Worm (Caenorhabditis elegans) whole organism, young adult: ENCODE data around the gene T07A9.12.
A peak's percentile ranks its signal among the peaks of the same experiment; 100 is the strongest.

Experiments used
- B0035.1 ChIP-seq: sonication (generic microtip); optimal IDR thresholded peaks from 2 replicates; lab custom pipeline; 2016; ENCODE audit warnings: missing genetic modification characterization, mild to moderate bottlenecking, missing compliant biosample characterization, missing genotype, missing genetic modification reagents
- F10E7.11 ChIP-seq: sonication (generic microtip); optimal IDR thresholded peaks from 2 replicates; lab custom pipeline; 2017; ENCODE audit warnings: mild to moderate bottlenecking, missing genetic modification characterization, moderate library complexity, missing compliant biosample characterization
- F23B12.7 ChIP-seq: sonication (generic microtip); optimal IDR thresholded peaks from 2 replicates; lab custom pipeline; 2017; ENCODE audit warnings: missing genetic modification characterization, mild to moderate bottlenecking, missing compliant biosample characterization, antibody characterized with exemption, moderate library complexity; ENCODE audit not compliant: insufficient read depth
- F39B2.1 ChIP-seq: fragments of 200-800 bp; sonication (Bioruptor generic); IDR thresholded peaks from 2 replicates; pipeline ENCODE4 v1.3.6; 2022; ENCODE audit warnings: missing genetic modification reagents, missing genetic modification characterization, missing compliant biosample characterization
- F49E8.2 ChIP-seq: sonication (generic microtip); optimal IDR thresholded peaks from 3 replicates; lab custom pipeline; 2017; ENCODE audit warnings: missing genetic modification characterization, mild to moderate bottlenecking, missing compliant biosample characterization, antibody characterized with exemption, moderate library complexity; ENCODE audit not compliant: insufficient read depth
- Y53F4B.3 ChIP-seq: fragments of 200-800 bp; sonication (Bioruptor generic); IDR thresholded peaks from 2 replicates; pipeline ENCODE4 v1.3.6; 2022; ENCODE audit warnings: missing genetic modification reagents, missing genetic modification characterization, missing compliant biosample characterization
- Y53G8AR.9 ChIP-seq: fragments of 200-800 bp; sonication (Bioruptor generic); conservative IDR thresholded peaks from 2 replicates; pipeline ENCODE4 v1.3.6; 2022; ENCODE audit warnings: missing genetic modification reagents, missing genetic modification characterization, missing compliant biosample characterization
- Y56A3A.18 ChIP-seq: fragments of 200-800 bp; sonication (Bioruptor generic); IDR thresholded peaks from 2 replicates; pipeline ENCODE4 v1.3.6; 2022; ENCODE audit warnings: missing genetic modification reagents, missing genetic modification characterization, missing compliant biosample characterization
- Y67H2A.10 ChIP-seq: fragments of 200-800 bp; sonication (Bioruptor generic); conservative IDR thresholded peaks from 2 replicates; pipeline ENCODE4 v1.3.6; 2022; ENCODE audit warnings: missing genetic modification reagents, missing genetic modification characterization, missing compliant biosample characterization
- Y95B8A.8 ChIP-seq: fragments of 200-800 bp; sonication (Bioruptor generic); IDR thresholded peaks from 2 replicates; pipeline ENCODE4 v1.3.6; 2022; ENCODE audit warnings: missing genetic modification reagents, missing genetic modification characterization, missing compliant biosample characterization
- ZK185.1 ChIP-seq: sonication (generic microtip); optimal IDR thresholded peaks from 2 replicates; lab custom pipeline; 2016; ENCODE audit warnings: mild to moderate bottlenecking, missing genetic modification characterization, missing compliant biosample characterization; ENCODE audit not compliant: poor library complexity, severe bottlenecking
- ama-1 ChIP-seq, 3 experiments: fragments of 150-350 bp in 1 of 3; sonication (generic microtip) in 2 of 3; optimal IDR thresholded peaks; 2 replicates each; lab custom pipeline; 2014 to 2018; ENCODE audit warnings: missing biosample characterization in 2 of 3, missing genetic modification characterization in 2 of 3, missing genetic modification reagents in 2 of 3
- atf-7 ChIP-seq: sonication (generic microtip); optimal IDR thresholded peaks from 2 replicates; lab custom pipeline; 2017; ENCODE audit warnings: mild to moderate bottlenecking, missing genetic modification characterization, missing compliant biosample characterization
- attf-3 ChIP-seq: fragments of 200-800 bp; sonication (Bioruptor generic); conservative IDR thresholded peaks from 2 replicates; pipeline ENCODE4 v1.3.6; 2022; ENCODE audit warnings: missing genetic modification reagents, missing genetic modification characterization, missing compliant biosample characterization
- cebp-1 ChIP-seq, 2 experiments: fragments of 200-800 bp in 1 of 2; sonication (Bioruptor generic) in 1 of 2; sonication (generic microtip) in 1 of 2; IDR thresholded peaks in 1 of 2; optimal IDR thresholded peaks in 1 of 2; 2 replicates each; pipeline versions ENCODE4 v1.3.6 to Lab custom; 2017 to 2022; ENCODE audit warnings: missing compliant biosample characterization in 2 of 2, missing genetic modification characterization in 2 of 2, mild to moderate bottlenecking in 1 of 2, missing genetic modification reagents in 1 of 2, moderate library complexity in 1 of 2
- ceh-100 ChIP-seq: fragments of 200-800 bp; sonication (Bioruptor generic); IDR thresholded peaks from 2 replicates; pipeline ENCODE4 v1.3.6; 2022; ENCODE audit warnings: missing genetic modification reagents, missing genetic modification characterization, missing compliant biosample characterization
- dpl-1 ChIP-seq: fragments of 150-350 bp; optimal IDR thresholded peaks from 2 replicates; lab custom pipeline; 2014; ENCODE audit warnings: missing biosample characterization, missing genetic modification reagents, missing genetic modification characterization
- egl-18 ChIP-seq: fragments of 200-800 bp; sonication (Bioruptor generic); IDR thresholded peaks from 2 replicates; pipeline ENCODE4 v1.3.6; 2022; ENCODE audit warnings: missing genetic modification reagents, missing genetic modification characterization, missing compliant biosample characterization
- egl-44 ChIP-seq: fragments of 200-800 bp; sonication (Bioruptor generic); IDR thresholded peaks from 2 replicates; pipeline ENCODE4 v1.3.6; 2022; ENCODE audit warnings: missing genetic modification reagents, missing genetic modification characterization, missing compliant biosample characterization
- hlh-12 ChIP-seq: sonication (generic microtip); optimal IDR thresholded peaks from 2 replicates; lab custom pipeline; 2016; ENCODE audit warnings: missing genetic modification characterization, missing compliant biosample characterization
- hlh-26 ChIP-seq: fragments of 200-800 bp; sonication (Bioruptor generic); conservative IDR thresholded peaks from 2 replicates; pipeline ENCODE4 v1.3.6; 2022; ENCODE audit warnings: missing genetic modification reagents, missing genetic modification characterization, missing compliant biosample characterization
- hrde-1 ChIP-seq: sonication (generic microtip); optimal IDR thresholded peaks from 2 replicates; lab custom pipeline; 2016; ENCODE audit warnings: missing genetic modification characterization, mild to moderate bottlenecking, missing compliant biosample characterization, moderate library complexity, missing genotype, missing genetic modification reagents, borderline replicate concordance
- hsf-1 ChIP-seq: fragments of 200-800 bp; sonication (Bioruptor generic); IDR thresholded peaks from 2 replicates; pipeline ENCODE4 v1.3.6; 2022; ENCODE audit warnings: missing genetic modification reagents, missing genetic modification characterization, missing compliant biosample characterization
- lin-26 ChIP-seq: fragments of 200-800 bp; sonication (Bioruptor generic); IDR thresholded peaks from 2 replicates; pipeline ENCODE4 v1.3.6; 2022; ENCODE audit warnings: missing genetic modification reagents, missing genetic modification characterization, missing compliant biosample characterization
- lin-54 ChIP-seq: fragments of 200-800 bp; sonication (Bioruptor generic); optimal IDR thresholded peaks from 2 replicates; lab custom pipeline; 2018; ENCODE audit warnings: mild to moderate bottlenecking, missing genetic modification characterization, missing compliant biosample characterization
- madf-10 ChIP-seq: sonication (generic microtip); optimal IDR thresholded peaks from 2 replicates; lab custom pipeline; 2016; ENCODE audit warnings: mild to moderate bottlenecking, missing genetic modification characterization, missing compliant biosample characterization
- madf-3 ChIP-seq: fragments of 200-800 bp; sonication (Bioruptor generic); IDR thresholded peaks from 2 replicates; pipeline ENCODE4 v1.3.6; 2022; ENCODE audit warnings: missing genetic modification reagents, missing genetic modification characterization, missing compliant biosample characterization
- madf-6 ChIP-seq: fragments of 200-800 bp; sonication (Bioruptor generic); IDR thresholded peaks from 2 replicates; pipeline ENCODE4 v1.3.6; 2022; ENCODE audit warnings: missing genetic modification reagents, missing genetic modification characterization, missing compliant biosample characterization
- nfya-2 ChIP-seq: fragments of 200-800 bp; sonication (Bioruptor generic); IDR thresholded peaks from 2 replicates; pipeline ENCODE4 v1.3.6; 2022; ENCODE audit warnings: missing genetic modification reagents, missing genetic modification characterization, missing compliant biosample characterization
- nfyb-1 ChIP-seq: fragments of 200-800 bp; sonication (Bioruptor generic); IDR thresholded peaks from 2 replicates; pipeline ENCODE4 v1.3.6; 2022; ENCODE audit warnings: missing genetic modification reagents, missing genetic modification characterization, missing compliant biosample characterization
- nhr-120 ChIP-seq: fragments of 200-800 bp; sonication (Bioruptor generic); IDR thresholded peaks from 2 replicates; pipeline ENCODE4 v1.3.6; 2022; ENCODE audit warnings: missing genetic modification characterization, missing compliant biosample characterization
- nhr-179 ChIP-seq: sonication (generic microtip); optimal IDR thresholded peaks from 2 replicates; lab custom pipeline; 2016; ENCODE audit warnings: mild to moderate bottlenecking, missing genetic modification characterization, missing compliant biosample characterization
- nhr-80 ChIP-seq: sonication (generic microtip); optimal IDR thresholded peaks from 2 replicates; lab custom pipeline; 2016; ENCODE audit warnings: missing genetic modification characterization, missing compliant biosample characterization
- rcor-1 ChIP-seq: fragments of 200-800 bp; sonication (Bioruptor generic); IDR thresholded peaks from 2 replicates; pipeline ENCODE4 v1.3.6; 2022; ENCODE audit warnings: missing genetic modification reagents, missing genetic modification characterization, missing compliant biosample characterization
- rec-8 ChIP-seq, 2 experiments: sonication (generic microtip); optimal IDR thresholded peaks; 2 replicates each; lab custom pipeline; 2016; ENCODE audit warnings: mild to moderate bottlenecking in 2 of 2, missing genetic modification characterization in 2 of 2, missing genetic modification reagents in 2 of 2, missing genotype in 2 of 2, missing biosample characterization in 1 of 2, missing compliant biosample characterization in 1 of 2, moderate library complexity in 1 of 2
- rpc-1 ChIP-seq, 2 experiments: fragments of 150-350 bp in 1 of 2; sonication (generic microtip) in 1 of 2; optimal IDR thresholded peaks; 2 replicates each; lab custom pipeline; 2014 to 2018; ENCODE audit warnings: missing biosample characterization in 1 of 2, missing genetic modification characterization in 1 of 2, missing genetic modification reagents in 1 of 2, missing genotype in 1 of 2
- sea-2 ChIP-seq: fragments of 200-800 bp; sonication (Bioruptor generic); IDR thresholded peaks from 2 replicates; pipeline ENCODE4 v1.3.6; 2022; ENCODE audit warnings: missing genetic modification characterization, missing compliant biosample characterization
- snpc-3.4 ChIP-seq: sonication (generic microtip); optimal IDR thresholded peaks from 2 replicates; lab custom pipeline; 2017; ENCODE audit warnings: missing genetic modification characterization, mild to moderate bottlenecking, missing compliant biosample characterization, antibody characterized with exemption, moderate library complexity, missing genotype, missing genetic modification reagents
- unc-130 ChIP-seq: sonication (generic microtip); optimal IDR thresholded peaks from 2 replicates; lab custom pipeline; 2016; ENCODE audit warnings: missing genetic modification reagents, missing genetic modification characterization, missing compliant biosample characterization
- zim-3 ChIP-seq: sonication (generic microtip); optimal IDR thresholded peaks from 2 replicates; lab custom pipeline; 2017; ENCODE audit warnings: mild to moderate bottlenecking, missing genetic modification characterization, moderate library complexity, missing compliant biosample characterization

T07A9.12 gene

DNA sequence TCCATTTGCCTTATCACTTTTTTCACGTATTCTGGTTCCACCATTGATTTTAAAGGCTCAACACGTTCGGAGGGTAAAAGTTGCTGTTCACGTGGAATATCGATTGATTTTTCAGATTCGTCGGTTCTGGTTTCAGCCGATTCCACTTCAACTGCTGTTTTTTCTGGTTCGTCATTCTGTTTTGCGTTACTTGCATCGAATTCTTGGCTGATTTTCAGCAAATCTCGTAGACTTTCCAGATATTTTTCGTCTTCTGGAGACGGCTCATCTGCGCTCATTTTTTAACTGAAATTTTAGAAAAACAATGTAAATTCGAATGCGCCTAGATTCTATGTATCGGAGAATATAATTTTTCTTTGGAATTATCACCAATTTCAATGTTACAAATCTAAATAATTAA, 9.0 kb downstream of the T07A9.12 start, which contains the start of gene eri-1 (continued):
- TF ChIP-seq nfya-2 (no peak), F10E7.11 (tag; lab: Kevin White, UChicago) (peak; percentile 16), hsf-1 (GFP tag; lab: Robert Waterston, UW) (peak; percentile 50; the same call in 1 of the 2 replicates), egl-18 (GFP tag; lab: Robert Waterston, UW) (no peak), unc-130 (GFP tag; lab: Kevin White, UChicago) (peak; percentile 35), F23B12.7 (tag; lab: Kevin White, UChicago) (no peak), hrde-1 (peak; percentile 70), dpl-1 (no peak), hlh-12 (no peak), ama-1 (optimal IDR thresholded peaks at IDR 0.05; lab: Kevin White, UChicago) (no peak), ama-1 (GFP tag; optimal IDR thresholded peaks at IDR 0.05; lab: Kevin White, UChicago) (peak in 1 of 2 experiments; percentile 36), rcor-1 (GFP tag; lab: Robert Waterston, UW) (no peak), zim-3 (no peak), nhr-120 (GFP tag; lab: Robert Waterston, UW) (no peak)

DNA sequence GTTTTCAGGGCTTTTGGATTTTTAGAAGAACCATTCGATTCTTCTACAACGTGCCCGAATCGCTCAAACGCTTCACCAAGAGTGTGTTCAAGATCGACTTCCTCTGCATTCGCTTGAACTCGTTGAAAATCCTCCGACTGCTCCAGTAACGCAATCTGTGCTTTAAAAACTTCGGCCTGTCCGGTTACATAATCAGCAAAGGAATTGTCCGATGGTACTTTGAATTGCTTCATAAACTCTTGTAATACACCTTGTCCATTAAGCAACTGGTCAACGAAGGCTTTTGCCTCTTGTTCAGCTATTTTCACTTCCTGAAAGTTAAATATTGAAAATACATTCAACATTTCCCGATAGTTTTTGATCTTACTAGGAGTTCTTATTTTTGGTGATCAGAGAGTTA, 10.0 kb downstream of the T07A9.12 start:
- 0 out of 2 replicates have a peak, but pooled peaks have one; percentile 62 for TF ChIP-seq madf-3 (GFP tag; lab: Robert Waterston, UW)
- no peak for TF ChIP-seq egl-44 (GFP tag; lab: Robert Waterston, UW)
- TF ChIP-seq madf-6 (GFP tag; lab: Robert Waterston, UW), result peak; percentile 38; the same call in 1 of the 2 replicates
- TF ChIP-seq Y56A3A.18 (GFP tag; lab: Robert Waterston, UW), result 0 out of 2 replicates have a peak, but pooled peaks have one; percentile 24

DNA sequence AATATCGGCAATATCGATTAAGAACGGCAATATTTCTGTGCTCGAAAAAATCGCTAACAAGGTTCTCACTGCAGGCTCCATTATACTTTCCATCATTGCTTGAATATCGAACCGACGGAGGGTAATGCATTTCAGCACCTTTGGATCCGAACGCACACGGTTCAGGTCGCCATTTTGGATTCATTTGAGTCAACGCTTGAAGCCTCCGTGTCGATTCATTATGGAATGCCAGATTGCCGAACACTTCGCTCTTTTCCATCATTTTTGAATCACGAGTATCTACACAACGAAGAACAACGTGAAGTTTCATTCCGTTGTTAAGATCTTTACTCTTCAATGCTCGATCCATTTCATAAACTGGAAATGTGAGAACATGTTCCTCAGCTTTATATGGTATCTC, 11.4 kb downstream of the T07A9.12 start:
- TF ChIP-seq Y67H2A.10 (GFP tag; lab: Robert Waterston, UW) (no peak), lin-26 (GFP tag; lab: Robert Waterston, UW) (0 out of 2 replicates have a peak, but pooled peaks have one; percentile 35)

DNA sequence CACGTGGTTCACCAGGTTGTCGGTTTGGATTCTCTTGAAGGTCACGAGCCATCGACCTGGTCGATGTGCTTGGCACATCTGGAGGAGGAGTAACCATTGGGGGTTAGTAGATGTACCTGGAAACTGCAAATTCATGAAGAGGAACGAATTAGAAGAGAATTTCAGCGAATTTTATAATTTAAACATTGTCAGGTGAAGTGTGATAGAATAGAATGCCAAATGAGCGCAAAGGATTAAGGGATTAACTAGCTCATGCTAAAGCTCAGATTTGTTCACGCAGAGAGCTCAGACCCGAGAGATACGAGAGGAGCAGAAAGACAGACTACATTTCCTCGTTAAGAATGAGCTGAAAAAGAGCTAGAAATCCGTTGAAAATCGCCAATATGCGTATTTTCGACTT, 14.4 kb downstream of the T07A9.12 start, which contains the start of gene daf-18:
Gene daf-18, minus strand, starts transcription at position 126 of the 400 bp plus-strand sequence.
- TF ChIP-seq madf-10 (tag; lab: Kevin White, UChicago) (no peak), nfyb-1 (GFP tag; lab: Robert Waterston, UW) (no peak), cebp-1 (GFP tag; IDR thresholded peaks at IDR 0.05; lab: Robert Waterston, UW) (no peak), cebp-1 (tag; optimal IDR thresholded peaks at IDR 0.05; lab: Kevin White, UChicago) (no peak), attf-3 (GFP tag; lab: Robert Waterston, UW) (no peak), ZK185.1 (tag; lab: Kevin White, UChicago) (no peak)

DNA sequence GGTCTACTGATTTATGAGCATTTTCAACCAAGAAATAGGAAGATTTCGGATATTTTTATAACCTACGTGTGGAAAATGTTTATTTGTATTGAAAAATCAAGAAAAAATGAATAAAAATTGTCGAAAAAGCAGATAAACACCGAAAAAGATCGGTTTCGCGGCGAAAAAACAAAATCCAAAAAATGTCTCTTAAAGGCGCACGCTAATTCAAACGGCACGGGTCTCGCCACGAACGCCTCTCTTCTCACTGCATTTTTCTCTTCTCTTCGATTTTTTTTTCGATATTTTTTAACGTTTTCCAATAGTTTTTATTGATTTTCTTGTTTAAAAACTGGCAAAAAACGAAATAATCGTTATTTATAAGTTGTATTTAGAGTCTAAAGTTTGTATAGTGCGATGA, 14.9 kb downstream of the T07A9.12 start:
- TF ChIP-seq atf-7 (no peak), F49E8.2 (tag; lab: Kevin White, UChicago) (no peak), Y53F4B.3 (GFP tag; lab: Robert Waterston, UW) (no peak), hlh-26 (GFP tag; lab: Robert Waterston, UW) (no peak), rec-8 (tag; optimal IDR thresholded peaks at IDR 0.05; lab: Kevin White, UChicago) (no peak), rpc-1 (optimal IDR thresholded peaks at IDR 0.05; lab: Kevin White, UChicago) (no peak), rpc-1 (tag; optimal IDR thresholded peaks at IDR 0.05; lab: Kevin White, UChicago) (no peak), F39B2.1 (GFP tag; lab: Robert Waterston, UW) (no peak), Y95B8A.8 (GFP tag; lab: Robert Waterston, UW) (no peak), nhr-80 (tag; lab: Kevin White, UChicago) (no peak), attf-3 (GFP tag; lab: Robert Waterston, UW) (no peak), nhr-120 (GFP tag; lab: Robert Waterston, UW) (no peak), Y53G8AR.9 (no peak), snpc-3.4 (tag; lab: Kevin White, UChicago) (peak; percentile 38), ceh-100 (no peak), Y67H2A.10 (GFP tag; lab: Robert Waterston, UW) (no peak), B0035.1 (tag; lab: Kevin White, UChicago) (no peak), sea-2 (GFP tag; lab: Robert Waterston, UW) (no peak), nhr-179 (no peak), lin-54 (GFP tag; lab: Kevin White, UChicago) (peak; percentile 65)
